Fruit fly (Drosophila melanogaster): Measurements from ENCODE around the gene CG9175.

The CG9175 gene

DNA sequence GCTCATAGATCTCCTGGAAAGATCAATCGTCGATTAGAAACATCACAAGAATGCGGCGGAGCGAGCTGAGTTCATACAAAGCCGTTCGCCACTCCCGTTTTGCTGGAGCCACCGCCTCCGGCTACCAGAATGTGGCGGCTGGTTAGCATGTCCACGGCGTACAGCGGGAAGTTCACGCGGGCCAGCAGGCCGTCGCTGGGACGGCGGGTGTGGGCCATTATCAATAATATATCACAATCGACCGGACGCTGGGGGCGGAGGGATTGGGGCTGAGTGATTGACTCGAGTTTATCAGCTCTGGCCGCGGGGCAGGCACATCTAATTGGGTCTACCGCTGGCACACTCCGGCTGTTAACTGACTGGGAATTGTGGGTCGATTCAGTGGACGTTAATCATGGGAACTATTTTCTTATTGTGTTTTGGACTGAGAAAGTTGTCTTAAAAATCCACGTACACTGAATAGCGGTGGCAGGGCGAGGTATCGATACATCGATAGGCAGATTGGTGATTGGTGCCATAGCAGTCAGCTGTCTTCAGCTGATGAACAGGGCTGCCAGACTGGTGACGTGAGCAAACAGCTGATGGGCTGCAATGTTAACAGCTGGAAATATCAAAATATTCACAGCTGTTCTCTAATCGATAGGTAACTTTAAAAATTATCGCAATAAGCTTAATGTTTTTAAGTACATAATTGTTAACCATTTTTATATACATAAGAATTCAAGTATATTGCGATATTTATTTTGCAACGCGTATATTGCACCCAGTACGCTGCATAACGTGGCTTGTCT lies at the start of gene CG9175:
TSS of gene CG9175 (minus strand) at position 488 of the 791 bp plus-strand sequence.
- peak; percentile 30 for TF ChIP-seq CG17801 (GFP tag; optimal IDR thresholded peaks at IDR 0.05; ENCODE audit: partially characterized antibody)

DNA sequence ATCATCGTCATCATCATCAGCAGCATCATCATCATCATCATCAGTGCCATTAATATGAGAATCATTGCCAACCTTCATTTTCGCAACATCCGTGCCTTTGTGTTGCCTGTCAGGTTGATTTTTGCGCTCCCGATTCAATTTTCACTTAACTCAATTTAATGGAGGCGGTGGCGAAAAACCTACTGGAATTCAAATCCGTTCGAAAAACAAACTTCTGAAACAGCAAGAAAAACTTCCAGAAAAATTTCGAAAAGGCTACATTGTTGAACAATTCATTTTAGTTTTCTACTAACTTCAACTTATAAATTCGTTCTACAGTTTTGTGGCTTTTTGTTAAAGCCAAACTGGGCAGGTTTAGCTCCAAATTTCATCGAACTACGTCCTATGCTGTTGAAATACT lies 40.3 kb upstream of the CG9175 start, which contains the start of gene CG13991:
TSS of gene CG13991 (plus strand) at position 301 of the 400 bp plus-strand sequence.
- no peak for TF ChIP-seq CG17801 (GFP tag; optimal IDR thresholded peaks at IDR 0.05; ENCODE audit: partially characterized antibody)

DNA sequence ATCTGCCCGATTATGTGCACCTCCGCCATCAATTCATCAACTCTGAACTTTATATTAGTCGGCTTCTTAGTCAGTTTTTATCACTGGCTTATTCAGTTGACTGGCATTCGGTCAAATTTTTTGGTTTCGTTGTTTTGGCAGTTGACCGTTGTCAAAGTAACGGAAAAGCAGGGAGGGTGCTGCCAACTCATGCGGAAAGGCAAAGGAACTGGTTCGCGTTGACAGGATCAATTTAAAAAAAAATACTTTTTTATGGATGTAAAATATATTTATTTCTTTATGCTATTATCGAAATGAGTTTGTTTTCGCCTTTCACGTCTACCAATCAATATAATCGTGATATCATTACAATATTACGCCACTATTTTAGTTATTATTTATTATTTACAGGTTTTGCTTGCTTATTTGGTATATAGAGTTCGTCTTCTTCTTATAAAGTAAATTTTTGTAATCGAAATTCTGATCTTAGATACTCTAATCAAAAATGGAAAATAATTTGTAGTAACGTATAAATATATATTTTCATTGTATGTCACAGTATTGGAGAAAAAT lies 31.8 kb upstream of the CG9175 start, which contains the start of the genes B9d2, tctn and CG9222:
TSS of gene B9d2 (minus strand) at position 130 of the 552 bp plus-strand sequence.
TSS of gene tctn (minus strand) at position 130 of the 552 bp plus-strand sequence.
TSS of gene CG9222 (plus strand) at position 502 of the 552 bp plus-strand sequence.
- TF ChIP-seq CG17801 (GFP tag; optimal IDR thresholded peaks at IDR 0.05; ENCODE audit: partially characterized antibody) = no peak

DNA sequence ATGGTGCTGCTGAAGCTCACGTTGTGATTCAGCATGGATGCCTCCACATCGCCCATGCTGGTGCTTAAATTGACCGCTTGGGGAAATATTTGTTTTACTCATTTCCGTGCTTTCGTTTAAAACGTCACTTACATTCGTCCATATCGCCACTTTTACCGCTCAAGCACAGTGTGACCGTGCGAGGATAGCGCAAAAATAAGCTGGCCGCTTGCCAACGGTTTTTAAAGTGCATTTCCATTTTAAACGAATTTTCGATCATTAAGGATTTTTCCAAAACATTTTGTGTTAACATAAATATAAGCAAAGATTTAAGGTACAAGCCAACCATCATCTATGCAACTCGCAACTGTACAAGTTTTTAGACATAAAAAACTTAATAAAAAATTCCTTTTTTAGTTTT lies 28.7 kb upstream of the CG9175 start, which contains the start of gene WDR79:
TSS of gene WDR79 (minus strand) at position 298 of the 400 bp plus-strand sequence.
- TF ChIP-seq CG17801 (GFP tag; optimal IDR thresholded peaks at IDR 0.05; ENCODE audit: partially characterized antibody) = no peak

- peak; percentile 23 for TF ChIP-seq CG17801 (GFP tag; optimal IDR thresholded peaks at IDR 0.05; ENCODE audit: partially characterized antibody)
Measured at dm6 chr2L:6124815-6125214, 26.0 kb upstream of the CG9175 start, which contains the start of gene Arpc4. Gene Arpc4 (plus strand): TSS chr2L:6125132.

DNA sequence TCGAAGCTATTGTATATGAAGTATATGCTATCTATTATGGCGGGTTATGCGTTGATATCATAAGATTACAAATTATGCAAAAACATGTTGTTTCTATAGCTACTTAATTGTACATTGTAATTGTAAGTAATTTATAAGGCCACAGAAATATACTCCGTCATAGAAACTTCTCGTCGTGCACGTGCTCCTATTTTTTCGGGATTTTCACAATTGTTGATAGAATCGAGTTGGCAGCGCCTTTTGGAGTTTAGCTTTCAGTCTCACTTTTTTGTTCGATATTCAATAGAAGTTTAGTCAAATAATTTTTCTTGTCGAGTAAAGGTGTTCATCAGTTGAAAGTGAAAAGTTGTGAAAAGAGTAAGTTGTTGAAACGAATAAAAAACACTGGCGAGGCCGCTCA lies 19.4 kb upstream of the CG9175 start, which contains the start of gene CG31642:
TSS of gene CG31642 (plus strand) at position 301 of the 400 bp plus-strand sequence.
- no peak for TF ChIP-seq CG17801 (GFP tag; optimal IDR thresholded peaks at IDR 0.05; ENCODE audit: partially characterized antibody)

dm6 chr2L:6110781-6111180 lies 12.0 kb upstream of the CG9175 start:
- no peak for TF ChIP-seq CG17801 (GFP tag; optimal IDR thresholded peaks at IDR 0.05; ENCODE audit: partially characterized antibody)

dm6 chr2L:6109313-6109847 lies 10.6 kb upstream of the CG9175 start:
- no peak for TF ChIP-seq CG17801 (GFP tag; optimal IDR thresholded peaks at IDR 0.05; ENCODE audit: partially characterized antibody)

DNA sequence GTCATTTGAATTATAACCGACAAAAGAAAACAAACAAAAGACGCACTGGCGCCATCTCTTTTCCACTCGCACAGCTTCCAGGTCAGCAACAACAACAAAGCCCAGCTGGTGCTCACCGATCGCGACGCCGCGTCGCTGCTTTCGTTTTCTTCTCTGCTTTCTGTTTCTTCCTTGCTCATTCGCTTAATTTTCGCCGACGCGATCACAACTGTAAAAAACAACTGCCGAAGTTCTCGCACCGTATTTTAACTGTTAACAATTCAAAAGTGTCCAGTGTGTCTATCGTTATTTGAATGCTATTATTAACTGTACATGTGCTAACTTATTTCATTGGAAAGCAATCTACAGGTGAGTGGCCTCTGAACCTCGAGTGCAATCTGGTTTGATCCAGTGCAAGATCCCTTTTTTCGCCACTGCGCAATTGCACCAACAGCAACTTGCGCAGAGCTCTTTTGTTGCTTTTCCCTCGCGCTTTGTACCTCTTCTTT lies 1.5 kb upstream of the CG9175 start, which contains the start of gene stai:
TSS of gene stai (plus strand) at position 176 of the 488 bp plus-strand sequence.
- peak; percentile 59 for TF ChIP-seq CG17801 (GFP tag; optimal IDR thresholded peaks at IDR 0.05; ENCODE audit: partially characterized antibody)

dm6 chr2L:6099270-6099644 lies 491 bp upstream of the CG9175 start:
- no peak for TF ChIP-seq CG17801 (GFP tag; optimal IDR thresholded peaks at IDR 0.05; ENCODE audit: partially characterized antibody)

dm6 chr2L:6092300-6092699 lies 6.5 kb downstream of the CG9175 start:
- TF ChIP-seq CG17801 (GFP tag; optimal IDR thresholded peaks at IDR 0.05; ENCODE audit: partially characterized antibody) = no peak

DNA sequence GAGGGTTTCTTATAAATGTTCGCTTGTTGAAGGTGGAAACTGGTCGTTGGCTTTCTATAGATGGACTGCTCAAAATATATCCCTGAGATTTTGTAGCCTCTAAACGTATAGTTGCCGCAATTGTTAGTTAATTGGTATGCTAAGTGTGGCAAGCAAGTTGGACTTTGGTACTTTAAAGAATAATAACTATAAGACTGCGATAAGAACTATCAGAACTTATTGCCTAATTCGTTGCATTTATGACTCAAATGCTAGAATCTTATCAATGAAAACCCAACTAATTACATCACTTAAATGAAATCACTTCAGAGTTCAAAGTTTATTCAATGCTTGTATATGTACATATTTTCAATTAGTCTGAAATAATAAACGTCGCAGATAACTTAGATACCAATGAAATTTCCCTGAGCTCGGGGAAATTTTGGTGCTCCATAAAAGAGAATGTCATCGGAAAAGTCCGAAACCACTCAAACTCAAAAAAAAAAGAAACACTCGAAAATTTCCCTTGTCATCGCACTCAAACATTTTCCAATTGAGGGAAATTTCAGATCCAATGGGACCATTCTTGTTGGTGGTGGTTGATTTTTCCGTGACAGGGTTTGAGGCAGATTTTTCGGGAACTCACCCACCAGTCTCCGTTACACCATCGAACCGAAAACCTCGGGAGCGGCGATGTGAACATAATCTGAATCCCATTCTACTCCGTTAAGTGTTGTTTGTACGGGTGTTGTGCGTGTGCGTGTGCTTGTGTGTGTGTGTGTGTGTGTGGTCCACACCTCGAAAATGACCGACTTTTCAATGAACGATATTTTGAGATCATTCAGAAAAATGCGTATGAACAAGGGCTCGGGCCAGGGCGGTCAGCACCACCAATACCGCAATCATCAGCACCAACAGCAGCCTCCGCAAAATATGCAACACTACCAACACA lies 7.7 kb downstream of the CG9175 start, which contains the start of gene CG45075:
TSS of gene CG45075 (plus strand) at position 627 of the 931 bp plus-strand sequence.
- TF ChIP-seq CG17801 (GFP tag; optimal IDR thresholded peaks at IDR 0.05; ENCODE audit: partially characterized antibody) = no peak

DNA sequence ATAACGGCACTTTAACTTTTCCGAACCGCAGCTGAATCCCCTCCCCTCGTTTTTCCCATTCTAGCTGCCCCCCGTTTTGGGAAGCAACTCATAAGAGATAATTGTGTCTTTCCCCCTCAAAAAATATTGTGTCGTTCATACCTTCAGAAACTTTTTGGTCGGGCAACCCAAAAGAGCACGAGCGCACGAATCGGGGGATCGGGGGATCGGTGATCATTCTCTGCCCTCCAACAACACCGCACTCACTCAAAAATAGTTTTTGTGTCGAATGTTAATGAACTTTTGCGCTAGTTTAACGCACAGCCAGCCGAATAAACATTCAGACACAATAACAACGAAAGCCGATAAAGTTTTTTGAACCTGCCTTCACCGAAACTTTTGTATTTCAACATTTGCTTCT lies 8.4 kb downstream of the CG9175 start:
- no peak for TF ChIP-seq CG17801 (GFP tag; optimal IDR thresholded peaks at IDR 0.05; ENCODE audit: partially characterized antibody)

DNA sequence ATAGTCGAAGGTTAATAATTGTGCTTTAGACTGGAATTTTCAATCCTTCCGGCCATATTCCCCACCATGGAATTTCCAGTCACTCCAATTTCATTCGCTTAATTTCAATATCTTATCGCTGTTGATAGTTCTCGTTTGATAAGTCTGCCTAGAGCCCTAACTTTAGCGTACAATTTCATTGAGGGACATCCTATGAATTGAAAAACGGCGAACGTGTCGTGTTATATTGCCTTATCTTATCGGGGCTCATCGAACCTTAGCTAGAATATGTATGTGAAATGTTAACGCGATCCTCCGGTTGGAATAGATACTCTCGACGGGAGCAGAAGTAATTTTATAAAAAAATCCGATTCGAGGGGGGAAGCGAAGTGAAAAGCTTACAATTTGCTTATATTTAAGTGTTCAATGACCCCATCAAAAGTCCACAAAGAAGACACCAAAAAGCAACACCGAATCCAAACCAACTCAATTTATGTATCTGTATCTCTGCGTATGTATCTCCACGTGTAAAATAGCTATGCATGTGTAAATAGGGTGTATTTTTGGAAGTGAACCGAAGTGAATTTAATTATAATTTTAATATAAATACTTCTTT lies 9.1 kb downstream of the CG9175 start:
- no peak for TF ChIP-seq CG17801 (GFP tag; optimal IDR thresholded peaks at IDR 0.05; ENCODE audit: partially characterized antibody)
